Fruit fly (Drosophila melanogaster) whole organism, prepupa: ENCODE measurements around the gene CG9760.

Experiments
- Blimp-1 ChIP-seq: fragments of 200-800 bp; sonication (Bioruptor generic); optimal IDR thresholded peaks from 3 replicates; lab custom pipeline; 2017; ENCODE audit warnings: missing biosample characterization, missing genetic modification characterization, mild to moderate bottlenecking, moderate library complexity, missing genetic modification reagents
- CG6276 ChIP-seq: fragments of 200-800 bp; sonication (Bioruptor generic); optimal IDR thresholded peaks from 2 replicates; lab custom pipeline; 2017; ENCODE audit warnings: missing biosample characterization, mild to moderate bottlenecking, missing genetic modification characterization
- CG6792 ChIP-seq: fragments of 200-800 bp; sonication (Bioruptor generic); optimal IDR thresholded peaks from 3 replicates; lab custom pipeline; 2016; ENCODE audit warnings: missing biosample characterization, missing genetic modification characterization
- CG6808 ChIP-seq: fragments of 200-800 bp; sonication (Bioruptor generic); optimal IDR thresholded peaks from 3 replicates; lab custom pipeline; 2017; ENCODE audit warnings: missing biosample characterization, missing genetic modification characterization, mild to moderate bottlenecking, moderate library complexity, missing genetic modification reagents
- CG6854 ChIP-seq: fragments of 200-800 bp; sonication (Bioruptor generic); optimal IDR thresholded peaks from 2 replicates; lab custom pipeline; 2017; ENCODE audit warnings: missing biosample characterization, mild to moderate bottlenecking, missing genetic modification characterization
- CG8319 ChIP-seq: fragments of 200-800 bp; sonication (Bioruptor generic); optimal IDR thresholded peaks from 3 replicates; lab custom pipeline; 2016; ENCODE audit warnings: missing biosample characterization, missing genetic modification characterization
- CG8632 ChIP-seq: fragments of 200-800 bp; sonication (Bioruptor generic); optimal IDR thresholded peaks from 3 replicates; lab custom pipeline; 2016; ENCODE audit warnings: missing biosample characterization, missing genetic modification characterization
- Hr39 ChIP-seq: fragments of 200-800 bp; sonication (Bioruptor generic); optimal IDR thresholded peaks from 2 replicates; lab custom pipeline; 2016; ENCODE audit warnings: missing biosample characterization, missing genetic modification characterization
- Smox ChIP-seq: fragments of 200-800 bp; sonication (Bioruptor generic); optimal IDR thresholded peaks from 3 replicates; lab custom pipeline; 2016; ENCODE audit warnings: missing biosample characterization, missing genetic modification characterization
- cyc ChIP-seq: fragments of 200-800 bp; sonication (Bioruptor generic); optimal IDR thresholded peaks from 3 replicates; lab custom pipeline; 2016; ENCODE audit warnings: missing biosample characterization, missing genetic modification characterization
- dsx ChIP-seq: fragments of 200-800 bp; optimal IDR thresholded peaks from 3 replicates; lab custom pipeline; 2019; ENCODE audit warnings: missing biosample characterization, mild to moderate bottlenecking, missing genetic modification characterization, moderate library complexity; ENCODE audit not compliant: poor library complexity, severe bottlenecking
- svp ChIP-seq: fragments of 200-800 bp; sonication (Bioruptor generic); peaks from one replicate; lab custom pipeline; 2016; ENCODE audit warnings: missing biosample characterization, missing genetic modification characterization
- vri ChIP-seq: fragments of 200-800 bp; sonication (Bioruptor generic); optimal IDR thresholded peaks from 3 replicates; lab custom pipeline; 2016; ENCODE audit warnings: missing biosample characterization, mild to moderate bottlenecking, missing genetic modification characterization

- TF ChIP-seq CG6808 (GFP tag; lab: Kevin White, UChicago) (no peak), vri (GFP tag; lab: Kevin White, UChicago) (no peak), CG6792 (GFP tag; lab: Kevin White, UChicago) (no peak), CG6276 (GFP tag; lab: Kevin White, UChicago) (no peak), Blimp-1 (GFP tag; lab: Kevin White, UChicago) (no peak), svp (GFP tag; lab: Kevin White, UChicago) (peak; percentile 71), cyc (GFP tag; lab: Kevin White, UChicago) (no peak), CG6854 (GFP tag; lab: Kevin White, UChicago) (no peak), Hr39 (GFP tag; lab: Kevin White, UChicago) (no peak), CG8632 (GFP tag; lab: Kevin White, UChicago) (no peak), dsx (GFP tag; lab: Kevin White, UChicago) (no peak), Smox (no peak), CG8319 (no peak)
Observed at dm6 chr3L:12184564-12185034, 21.1 kb upstream of the CG9760 start, which contains the start of gene Miox.
